Worm (Caenorhabditis elegans) whole organism, L2 larva: ENCODE measurements around the gene F13H6.5.

Experiments
- C34F6.9 ChIP-seq: fragments of 150-350 bp; optimal IDR thresholded peaks from 2 replicates; lab custom pipeline; 2014; ENCODE audit warnings: missing biosample characterization, missing genetic modification characterization
- F13H6.1 ChIP-seq: sonication (generic microtip); optimal IDR thresholded peaks from 2 replicates; lab custom pipeline; 2016; ENCODE audit warnings: missing genetic modification characterization, missing compliant biosample characterization
- R02D3.7 ChIP-seq: fragments of 150-350 bp; optimal IDR thresholded peaks from 2 replicates; lab custom pipeline; 2014; ENCODE audit warnings: missing biosample characterization, missing genetic modification characterization
- Y55F3AM.14 ChIP-seq: fragments of 200-800 bp; sonication (Bioruptor generic); optimal IDR thresholded peaks from 2 replicates; lab custom pipeline; 2018; ENCODE audit warnings: mild to moderate bottlenecking, missing genetic modification characterization, missing compliant biosample characterization
- alr-1 ChIP-seq: fragments of 150-350 bp; optimal IDR thresholded peaks from 2 replicates; lab custom pipeline; 2014; ENCODE audit warnings: missing biosample characterization, missing genetic modification characterization
- aly-2 ChIP-seq: fragments of 150-350 bp; optimal IDR thresholded peaks from 2 replicates; lab custom pipeline; 2014; ENCODE audit warnings: missing biosample characterization, missing genetic modification characterization
- ama-1 ChIP-seq: fragments of 150-350 bp; optimal IDR thresholded peaks from 2 replicates; lab custom pipeline; 2018; ENCODE audit warnings: inconsistent platforms
- blmp-1 ChIP-seq: sonication (generic microtip); optimal IDR thresholded peaks from 2 replicates; lab custom pipeline; 2017; ENCODE audit warnings: missing genetic modification characterization, mild to moderate bottlenecking, missing compliant biosample characterization, antibody characterized with exemption, moderate library complexity; ENCODE audit not compliant: insufficient read depth
- ceh-16 ChIP-seq: fragments of 150-350 bp; optimal IDR thresholded peaks from 2 replicates; lab custom pipeline; 2014; ENCODE audit warnings: missing biosample characterization, missing genetic modification characterization
- ceh-82 ChIP-seq: fragments of 150-350 bp; optimal IDR thresholded peaks from 2 replicates; lab custom pipeline; 2014; ENCODE audit warnings: missing biosample characterization, missing genetic modification characterization
- crh-2 ChIP-seq: sonication (generic microtip); optimal IDR thresholded peaks from 2 replicates; lab custom pipeline; 2017; ENCODE audit warnings: missing biosample characterization, missing genetic modification characterization
- dmd-4 ChIP-seq: sonication (generic microtip); optimal IDR thresholded peaks from 2 replicates; lab custom pipeline; 2017; ENCODE audit warnings: missing biosample characterization, missing genetic modification characterization
- egl-27 ChIP-seq: sonication (generic microtip); optimal IDR thresholded peaks from 3 replicates; lab custom pipeline; 2017; ENCODE audit warnings: missing biosample characterization, missing genetic modification reagents, missing genetic modification characterization
- elt-1 ChIP-seq: fragments of 150-350 bp; optimal IDR thresholded peaks from 2 replicates; lab custom pipeline; 2014; ENCODE audit warnings: missing biosample characterization, missing genetic modification characterization
- fos-1 ChIP-seq: fragments of 150-350 bp; optimal IDR thresholded peaks from 2 replicates; lab custom pipeline; 2014; ENCODE audit warnings: missing biosample characterization, missing genetic modification characterization
- lin-11 ChIP-seq: fragments of 150-350 bp; sonication (generic microtip); optimal IDR thresholded peaks from 2 replicates; lab custom pipeline; 2014; ENCODE audit warnings: missing biosample characterization, missing genetic modification characterization, inconsistent platforms, mixed read lengths
- lin-13 ChIP-seq: fragments of 150-350 bp; optimal IDR thresholded peaks from 2 replicates; lab custom pipeline; 2014; ENCODE audit warnings: missing biosample characterization, missing genetic modification reagents, missing genetic modification characterization
- lin-39 ChIP-seq: fragments of 150-350 bp; optimal IDR thresholded peaks from 2 replicates; lab custom pipeline; 2014; ENCODE audit warnings: missing biosample characterization, missing genetic modification reagents, missing genetic modification characterization
- lsy-2 ChIP-seq, 2 experiments: fragments of 150-350 bp in 1 of 2; sonication (generic microtip) in 1 of 2; optimal IDR thresholded peaks; 2 replicates each; lab custom pipeline; 2014 to 2017; ENCODE audit warnings: missing biosample characterization in 2 of 2, missing genetic modification characterization in 2 of 2
- mab-5 ChIP-seq: fragments of 150-350 bp; optimal IDR thresholded peaks from 2 replicates; lab custom pipeline; 2014; ENCODE audit warnings: missing biosample characterization, missing genetic modification characterization
- mbf-1 ChIP-seq: sonication (generic microtip); optimal IDR thresholded peaks from 2 replicates; lab custom pipeline; 2017; ENCODE audit warnings: missing biosample characterization, missing genetic modification characterization
- nhr-10 ChIP-seq: sonication (generic microtip); optimal IDR thresholded peaks from 2 replicates; lab custom pipeline; 2017; ENCODE audit warnings: missing biosample characterization, missing genetic modification characterization
- nhr-129 ChIP-seq: fragments of 150-350 bp; optimal IDR thresholded peaks from 2 replicates; lab custom pipeline; 2014; ENCODE audit warnings: missing biosample characterization, missing genetic modification characterization
- nhr-21 ChIP-seq: fragments of 150-350 bp; optimal IDR thresholded peaks from 2 replicates; lab custom pipeline; 2014; ENCODE audit warnings: missing biosample characterization, missing genetic modification characterization
- nhr-23 ChIP-seq: fragments of 150-350 bp; optimal IDR thresholded peaks from 2 replicates; lab custom pipeline; 2014; ENCODE audit warnings: missing biosample characterization, missing genetic modification reagents, missing genetic modification characterization
- nhr-237 ChIP-seq: fragments of 150-350 bp; optimal IDR thresholded peaks from 2 replicates; lab custom pipeline; 2014; ENCODE audit warnings: missing biosample characterization, missing genetic modification characterization
- nhr-25 ChIP-seq: fragments of 150-350 bp; sonication (generic microtip); optimal IDR thresholded peaks from 3 replicates; lab custom pipeline; 2014; ENCODE audit warnings: missing biosample characterization, missing genetic modification characterization
- nhr-77 ChIP-seq: fragments of 150-350 bp; optimal IDR thresholded peaks from 2 replicates; lab custom pipeline; 2014; ENCODE audit warnings: missing biosample characterization, missing genetic modification characterization
- skn-1 ChIP-seq: sonication (generic microtip); optimal IDR thresholded peaks from 2 replicates; lab custom pipeline; 2017; ENCODE audit warnings: missing biosample characterization, missing genetic modification characterization
- snpc-4 ChIP-seq: fragments of 150-350 bp; optimal IDR thresholded peaks from 2 replicates; lab custom pipeline; 2014; ENCODE audit warnings: missing biosample characterization, missing genetic modification characterization
- unc-55 ChIP-seq: fragments of 150-350 bp; sonication (generic microtip); optimal IDR thresholded peaks from 3 replicates; lab custom pipeline; 2014; ENCODE audit warnings: missing biosample characterization, missing genetic modification reagents, missing genetic modification characterization
- unc-62 ChIP-seq: fragments of 150-350 bp; optimal IDR thresholded peaks from 2 replicates; lab custom pipeline; 2014; ENCODE audit warnings: missing biosample characterization, missing genetic modification reagents, missing genetic modification characterization
- zag-1 ChIP-seq: fragments of 150-350 bp; optimal IDR thresholded peaks from 2 replicates; lab custom pipeline; 2014; ENCODE audit warnings: missing biosample characterization, missing genetic modification characterization
- ztf-1 ChIP-seq: fragments of 200-800 bp; sonication (Bioruptor generic); conservative IDR thresholded peaks from 2 replicates; pipeline ENCODE4 v1.3.6; 2022; ENCODE audit warnings: missing genetic modification characterization, missing compliant biosample characterization
- ztf-11 ChIP-seq: sonication (generic microtip); optimal IDR thresholded peaks from 2 replicates; lab custom pipeline; 2017; ENCODE audit warnings: missing biosample characterization, missing genetic modification characterization
- ztf-4 ChIP-seq: fragments of 150-350 bp; optimal IDR thresholded peaks from 2 replicates; lab custom pipeline; 2014; ENCODE audit warnings: missing biosample characterization, missing genetic modification characterization

F13H6.5 gene

DNA sequence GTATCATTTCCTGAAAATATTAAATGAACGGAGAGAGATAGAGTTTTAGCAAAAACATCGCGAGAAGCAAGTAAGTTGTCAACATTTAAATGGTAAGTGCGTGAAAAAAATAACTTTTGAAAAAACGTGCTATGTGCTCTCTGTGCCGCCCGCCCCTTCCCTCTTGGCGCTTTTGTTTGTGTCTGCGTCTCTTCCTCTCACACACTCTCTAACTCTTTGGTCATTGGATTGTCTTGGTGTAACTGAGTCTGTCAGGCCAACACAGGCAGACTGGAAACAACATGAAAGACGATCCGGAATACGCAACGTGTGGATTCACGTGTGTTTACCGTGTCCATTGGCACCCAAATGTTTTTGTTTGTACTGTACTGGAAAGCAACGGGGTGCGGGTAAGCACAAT is 38.6 kb downstream of the F13H6.5 start, which contains the start of gene T28C12.6:
Gene T28C12.6 (minus strand): TSS at position 12 of the 400 bp plus-strand sequence.
- TF ChIP-seq Y55F3AM.14 (GFP tag; lab: Kevin White, UChicago) = no peak
- no peak for TF ChIP-seq mbf-1 (tag; lab: Kevin White, UChicago)
- TF ChIP-seq crh-2 = no peak
- TF ChIP-seq nhr-237 (tag; lab: Kevin White, UChicago) = no peak
- TF ChIP-seq R02D3.7 (tag; lab: Kevin White, UChicago) = no peak
- no peak for TF ChIP-seq ztf-1 (GFP tag; lab: Robert Waterston, UW)
- TF ChIP-seq egl-27 (tag; lab: Kevin White, UChicago) = no peak
- no peak for TF ChIP-seq mab-5 (tag; lab: Kevin White, UChicago)

DNA sequence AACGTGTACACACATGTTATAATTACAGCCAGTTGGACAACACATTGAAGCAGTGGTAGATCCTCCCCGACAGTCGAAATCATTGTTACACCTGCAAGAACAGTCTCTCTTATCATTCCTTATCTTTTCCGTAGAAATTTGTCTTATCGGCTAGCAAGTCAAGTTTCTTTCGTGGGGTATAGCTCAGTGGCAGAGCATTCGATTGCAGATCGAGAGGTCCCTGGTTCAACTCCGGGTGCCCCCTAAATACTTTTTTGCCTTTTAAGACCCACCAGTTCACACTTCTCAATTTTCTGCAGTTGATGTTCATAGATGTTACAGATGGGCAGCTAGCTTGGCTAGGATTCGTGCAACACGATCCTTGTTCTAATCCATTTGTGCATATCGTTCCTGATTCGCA is 39.5 kb downstream of the F13H6.5 start:
- TF ChIP-seq Y55F3AM.14 (GFP tag; lab: Kevin White, UChicago) (peak; percentile 39), snpc-4 (tag; lab: Kevin White, UChicago) (no peak), ama-1 (no peak), elt-1 (no peak)

ce11 chrV:6331607-6332006 is 43.1 kb downstream of the F13H6.5 start, which contains the start of gene T28C12.1:
Gene T28C12.1 (plus strand): TSS chrV:6331907.
- TF ChIP-seq dmd-4 (tag; lab: Kevin White, UChicago) (no peak), nhr-23 (tag; lab: Kevin White, UChicago) (no peak), fos-1 (tag; lab: Kevin White, UChicago) (no peak), skn-1 (no peak), unc-62 (GFP tag; lab: Kevin White, UChicago) (no peak), ztf-4 (no peak), nhr-77 (tag; lab: Kevin White, UChicago) (no peak), ceh-82 (tag; lab: Kevin White, UChicago) (no peak), lin-13 (GFP tag; lab: Kevin White, UChicago) (no peak), nhr-10 (tag; lab: Kevin White, UChicago) (no peak), blmp-1 (tag; lab: Kevin White, UChicago) (no peak), C34F6.9 (tag; lab: Kevin White, UChicago) (no peak), aly-2 (no peak), lin-11 (no peak), ceh-16 (tag; lab: Kevin White, UChicago) (no peak), ztf-11 (tag; lab: Kevin White, UChicago) (no peak)

DNA sequence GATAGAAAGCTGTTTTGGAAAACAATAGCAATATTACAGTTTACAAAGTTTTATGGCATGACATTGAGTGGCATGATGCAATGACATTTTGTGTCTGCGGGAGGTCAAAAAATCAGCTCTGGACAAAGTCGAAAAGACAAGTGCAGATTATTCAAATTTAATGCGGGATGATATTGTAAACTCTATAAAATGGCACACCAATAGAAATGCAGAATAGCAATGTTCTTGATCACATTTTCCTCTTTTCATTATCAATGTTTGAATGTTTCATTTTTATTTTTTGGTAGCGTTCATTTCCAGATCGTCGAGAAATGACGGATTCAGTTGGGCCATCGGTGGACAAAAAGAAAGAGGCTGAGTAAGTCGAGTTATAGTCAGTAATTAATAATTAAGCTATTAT is 45.8 kb downstream of the F13H6.5 start, which contains the start of gene T28C12.2:
Gene T28C12.2 (plus strand): TSS at position 301 of the 400 bp plus-strand sequence.
- TF ChIP-seq elt-1 (no peak), ztf-11 (tag; lab: Kevin White, UChicago) (no peak), aly-2 (no peak), lsy-2 (tag; optimal IDR thresholded peaks at IDR 0.05; lab: Kevin White, UChicago) (no peak)

- TF ChIP-seq nhr-25 (tag; lab: Kevin White, UChicago) (no peak), zag-1 (no peak), nhr-21 (tag; lab: Kevin White, UChicago) (no peak), aly-2 (no peak), F13H6.1 (tag; lab: Kevin White, UChicago) (no peak), lin-13 (GFP tag; lab: Kevin White, UChicago) (no peak), R02D3.7 (tag; lab: Kevin White, UChicago) (no peak), lin-11 (no peak), C34F6.9 (tag; lab: Kevin White, UChicago) (no peak), nhr-10 (tag; lab: Kevin White, UChicago) (no peak), lin-39 (tag; lab: Kevin White, UChicago) (no peak), unc-55 (GFP tag; lab: Kevin White, UChicago) (no peak), alr-1 (tag; lab: Kevin White, UChicago) (no peak), nhr-129 (tag; lab: Kevin White, UChicago) (no peak), fos-1 (tag; lab: Kevin White, UChicago) (no peak), ztf-11 (tag; lab: Kevin White, UChicago) (no peak)
Observed at ce11 chrV:6326980-6327379, 47.8 kb downstream of the F13H6.5 start, which contains the start of gene fbxa-202. Gene fbxa-202 (plus strand): TSS chrV:6327280.
